Worm (Caenorhabditis elegans) whole organism, L1 larva: Measurements from ENCODE around the gene klp-12.
A peak's percentile ranks its signal among the peaks of the same experiment; 100 is the strongest.

Source experiments
- C16A3.4 ChIP-seq: fragments of 150-350 bp; optimal IDR thresholded peaks from 2 replicates; lab custom pipeline; 2014; ENCODE audit warnings: missing biosample characterization, missing genetic modification characterization
- C34B4.2 ChIP-seq: sonication (generic microtip); optimal IDR thresholded peaks from 2 replicates; lab custom pipeline; 2017; ENCODE audit warnings: mild to moderate bottlenecking, missing genetic modification characterization, missing compliant biosample characterization
- aha-1 ChIP-seq: fragments of 150-350 bp; optimal IDR thresholded peaks from 2 replicates; lab custom pipeline; 2014; ENCODE audit warnings: missing biosample characterization, missing genetic modification characterization
- aly-2 ChIP-seq: fragments of 150-350 bp; optimal IDR thresholded peaks from 2 replicates; lab custom pipeline; 2014; ENCODE audit warnings: missing biosample characterization, missing genetic modification characterization
- ama-1 ChIP-seq: fragments of 150-350 bp; optimal IDR thresholded peaks from 2 replicates; lab custom pipeline; 2014
- blmp-1 ChIP-seq: fragments of 150-350 bp; optimal IDR thresholded peaks from 2 replicates; lab custom pipeline; 2014; ENCODE audit warnings: missing biosample characterization, missing genetic modification characterization
- ceh-8 ChIP-seq: fragments of 200-800 bp; sonication (Bioruptor generic); optimal IDR thresholded peaks from 2 replicates; lab custom pipeline; 2018; ENCODE audit warnings: mild to moderate bottlenecking, missing genetic modification characterization, moderate library complexity, missing compliant biosample characterization
- ceh-88 ChIP-seq: fragments of 200-800 bp; sonication (Bioruptor generic); IDR thresholded peaks from 2 replicates; pipeline ENCODE4 v1.3.6; 2022; ENCODE audit warnings: missing genetic modification characterization, missing compliant biosample characterization
- dpl-1 ChIP-seq, 3 experiments: fragments of 150-350 bp in 2 of 3; sonication (generic microtip) in 1 of 3; optimal IDR thresholded peaks; 2 replicates each; lab custom pipeline; 2014 to 2017; ENCODE audit warnings: missing biosample characterization in 3 of 3, missing genetic modification characterization in 3 of 3, missing genetic modification reagents in 3 of 3
- efl-1 ChIP-seq, 4 experiments: fragments of 150-350 bp; optimal IDR thresholded peaks in 3 of 4; peaks in 1 of 4; 1 replicate in 1 of 4; 2 replicates in 3 of 4; lab custom pipeline; 2014; ENCODE audit warnings: missing biosample characterization in 2 of 4, missing genetic modification characterization in 2 of 4, missing genetic modification reagents in 2 of 4
- efl-3 ChIP-seq: fragments of 200-800 bp; sonication (Bioruptor generic); optimal IDR thresholded peaks from 2 replicates; lab custom pipeline; 2018; ENCODE audit warnings: mild to moderate bottlenecking, missing genetic modification characterization, missing compliant biosample characterization
- egl-13 ChIP-seq: sonication (generic microtip); optimal IDR thresholded peaks from 2 replicates; lab custom pipeline; 2016; ENCODE audit warnings: missing genotype, missing genetic modification reagents, missing genetic modification characterization, missing compliant biosample characterization
- ets-5 ChIP-seq: fragments of 200-800 bp; sonication (Bioruptor generic); IDR thresholded peaks from 2 replicates; pipeline ENCODE4 v1.3.6; 2022; ENCODE audit warnings: missing genetic modification characterization, missing compliant biosample characterization
- fkh-10 ChIP-seq: sonication (generic microtip); optimal IDR thresholded peaks from 2 replicates; lab custom pipeline; 2017; ENCODE audit warnings: missing biosample characterization, missing genetic modification reagents, missing genetic modification characterization
- fkh-8 ChIP-seq: sonication (generic microtip); optimal IDR thresholded peaks from 2 replicates; lab custom pipeline; 2016; ENCODE audit warnings: mild to moderate bottlenecking, missing genetic modification characterization, missing compliant biosample characterization
- grh-1 ChIP-seq: fragments of 200-800 bp; sonication (Bioruptor generic); IDR thresholded peaks from 2 replicates; pipeline ENCODE4 v1.3.6; 2022; ENCODE audit warnings: missing genetic modification reagents, missing genetic modification characterization, missing compliant biosample characterization
- hlh-4 ChIP-seq: sonication (generic microtip); optimal IDR thresholded peaks from 2 replicates; lab custom pipeline; 2016; ENCODE audit warnings: mild to moderate bottlenecking, missing genetic modification characterization, missing compliant biosample characterization
- lin-14 ChIP-seq: fragments of 200-800 bp; sonication (Bioruptor generic); optimal IDR thresholded peaks from 2 replicates; lab custom pipeline; 2018; ENCODE audit warnings: mild to moderate bottlenecking, missing genetic modification characterization, moderate library complexity, missing compliant biosample characterization
- lin-15B ChIP-seq: fragments of 150-350 bp; sonication (generic microtip); optimal IDR thresholded peaks from 3 replicates; lab custom pipeline; 2014; ENCODE audit warnings: missing biosample characterization, missing genetic modification characterization
- lir-3 ChIP-seq: sonication (generic microtip); optimal IDR thresholded peaks from 2 replicates; lab custom pipeline; 2016; ENCODE audit warnings: mild to moderate bottlenecking, missing genetic modification characterization, moderate library complexity, missing compliant biosample characterization; ENCODE audit not compliant: poor library complexity
- lsy-2 ChIP-seq, 2 experiments: fragments of 150-350 bp; optimal IDR thresholded peaks; 2 replicates each; lab custom pipeline; 2014; ENCODE audit warnings: missing biosample characterization in 2 of 2, missing genetic modification characterization in 2 of 2
- mab-9 ChIP-seq: fragments of 200-800 bp; sonication (Bioruptor generic); IDR thresholded peaks from 2 replicates; pipeline ENCODE4 v1.3.6; 2022; ENCODE audit warnings: missing genetic modification reagents, missing genetic modification characterization, missing compliant biosample characterization
- mdl-1 ChIP-seq, 2 experiments: fragments of 150-350 bp; optimal IDR thresholded peaks; 2 replicates each; lab custom pipeline; 2014 to 2017; ENCODE audit warnings: missing biosample characterization in 2 of 2, missing genetic modification characterization in 2 of 2, inconsistent platforms in 1 of 2
- mef-2 ChIP-seq: fragments of 150-350 bp; optimal IDR thresholded peaks from 2 replicates; lab custom pipeline; 2014; ENCODE audit warnings: missing biosample characterization, missing genetic modification characterization
- nhr-11 ChIP-seq: fragments of 150-350 bp; optimal IDR thresholded peaks from 2 replicates; lab custom pipeline; 2014; ENCODE audit warnings: missing biosample characterization, missing genetic modification characterization
- nhr-12 ChIP-seq: sonication (generic microtip); optimal IDR thresholded peaks from 2 replicates; lab custom pipeline; 2017; ENCODE audit warnings: missing biosample characterization, missing genetic modification characterization
- nhr-237 ChIP-seq: fragments of 150-350 bp; optimal IDR thresholded peaks from 2 replicates; lab custom pipeline; 2014; ENCODE audit warnings: missing biosample characterization, missing genetic modification characterization
- nhr-28 ChIP-seq: fragments of 150-350 bp; optimal IDR thresholded peaks from 2 replicates; lab custom pipeline; 2014; ENCODE audit warnings: missing biosample characterization, missing genetic modification characterization
- nhr-47 ChIP-seq: sonication (generic microtip); optimal IDR thresholded peaks from 2 replicates; lab custom pipeline; 2016; ENCODE audit warnings: mild to moderate bottlenecking, missing genetic modification characterization, moderate library complexity, missing compliant biosample characterization
- nhr-71 ChIP-seq: sonication (generic microtip); optimal IDR thresholded peaks from 2 replicates; lab custom pipeline; 2016; ENCODE audit warnings: mild to moderate bottlenecking, missing genetic modification characterization, moderate library complexity, missing compliant biosample characterization
- nhr-77 ChIP-seq: fragments of 150-350 bp; optimal IDR thresholded peaks from 2 replicates; lab custom pipeline; 2014; ENCODE audit warnings: missing biosample characterization, missing genetic modification characterization
- nhr-84 ChIP-seq: sonication (generic microtip); optimal IDR thresholded peaks from 2 replicates; lab custom pipeline; 2017; ENCODE audit warnings: missing biosample characterization, missing genetic modification characterization
- nhr-85 ChIP-seq: sonication (generic microtip); peaks from one replicate; lab custom pipeline; 2016; ENCODE audit warnings: missing genetic modification characterization, inconsistent platforms, missing compliant biosample characterization
- pax-3 ChIP-seq: fragments of 200-800 bp; sonication (Bioruptor generic); optimal IDR thresholded peaks from 2 replicates; lab custom pipeline; 2018; ENCODE audit warnings: mild to moderate bottlenecking, missing genetic modification characterization, moderate library complexity, missing compliant biosample characterization
- pqm-1 ChIP-seq: sonication (generic microtip); optimal IDR thresholded peaks from 3 replicates; lab custom pipeline; 2017; ENCODE audit warnings: missing biosample characterization, missing genetic modification characterization
- skn-1 ChIP-seq: fragments of 150-350 bp; optimal IDR thresholded peaks from 2 replicates; lab custom pipeline; 2014; ENCODE audit warnings: missing biosample characterization, missing genetic modification characterization
- snpc-4 ChIP-seq: fragments of 150-350 bp; optimal IDR thresholded peaks from 2 replicates; lab custom pipeline; 2014; ENCODE audit warnings: missing biosample characterization, missing genetic modification characterization
- snu-23 ChIP-seq: sonication (generic microtip); optimal IDR thresholded peaks from 2 replicates; lab custom pipeline; 2016; ENCODE audit warnings: missing genetic modification characterization, missing compliant biosample characterization
- sox-4 ChIP-seq: sonication (generic microtip); optimal IDR thresholded peaks from 2 replicates; lab custom pipeline; 2016; ENCODE audit warnings: missing genetic modification characterization, missing compliant biosample characterization
- sptf-1 ChIP-seq: fragments of 150-350 bp; optimal IDR thresholded peaks from 2 replicates; lab custom pipeline; 2014; ENCODE audit warnings: missing biosample characterization, missing genetic modification characterization
- sup-37 ChIP-seq: fragments of 200-800 bp; sonication (Bioruptor generic); optimal IDR thresholded peaks from 2 replicates; lab custom pipeline; 2018; ENCODE audit warnings: mild to moderate bottlenecking, missing genetic modification characterization, missing compliant biosample characterization
- swsn-7 ChIP-seq: sonication (generic microtip); optimal IDR thresholded peaks from 2 replicates; lab custom pipeline; 2016; ENCODE audit warnings: missing genetic modification characterization, missing compliant biosample characterization
- tbx-2 ChIP-seq: sonication (generic microtip); optimal IDR thresholded peaks from 2 replicates; lab custom pipeline; 2016; ENCODE audit warnings: missing genetic modification characterization, missing compliant biosample characterization
- tlp-1 ChIP-seq: fragments of 150-350 bp; optimal IDR thresholded peaks from 2 replicates; lab custom pipeline; 2014; ENCODE audit warnings: missing biosample characterization, missing genetic modification characterization
- vab-15 ChIP-seq: sonication (generic microtip); optimal IDR thresholded peaks from 2 replicates; lab custom pipeline; 2017; ENCODE audit warnings: missing genotype, mild to moderate bottlenecking, missing genetic modification characterization, missing compliant biosample characterization
- xbp-1 ChIP-seq: sonication (generic microtip); optimal IDR thresholded peaks from 2 replicates; lab custom pipeline; 2016; ENCODE audit warnings: missing genetic modification characterization, missing compliant biosample characterization

The klp-12 gene

DNA sequence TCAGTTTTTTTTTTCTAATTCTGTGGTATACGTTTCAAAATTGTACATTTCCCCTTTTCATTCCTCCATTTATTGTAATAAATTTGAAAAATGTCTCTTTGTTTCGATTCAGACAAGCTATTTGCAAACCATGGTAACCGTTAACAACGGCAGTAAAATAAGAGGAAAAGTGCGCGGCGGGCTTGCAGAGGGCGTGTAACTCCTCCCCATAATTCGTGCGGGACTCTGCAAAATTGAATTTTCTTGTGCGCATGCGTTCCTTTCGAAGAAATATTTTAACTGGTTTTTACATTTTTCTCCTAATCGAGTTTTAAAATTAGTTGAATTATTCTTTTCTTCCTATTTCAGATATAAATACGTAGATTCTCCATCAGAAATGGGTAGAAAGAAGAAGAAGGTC is 49.0 kb downstream of the klp-12 start, which contains the start of gene znf-207 (continued):
- TF ChIP-seq C16A3.4 (tag; lab: Kevin White, UChicago): peak; percentile 48
- no peak for TF ChIP-seq grh-1
- peak in 2 of 3 experiments; percentile 16 to 41 for TF ChIP-seq dpl-1 (GFP tag; optimal IDR thresholded peaks at IDR 0.05; lab: Kevin White, UChicago)
- TF ChIP-seq nhr-28 (tag; lab: Kevin White, UChicago): no peak
- no peak for TF ChIP-seq C34B4.2
- peak; percentile 1 for TF ChIP-seq lir-3
- TF ChIP-seq fkh-10 (GFP tag; lab: Kevin White, UChicago): peak; percentile 15
- no peak for TF ChIP-seq ets-5 (GFP tag; lab: Robert Waterston, UW)
- TF ChIP-seq sptf-1 (tag; lab: Kevin White, UChicago): no peak
- no peak for TF ChIP-seq sox-4 (tag; lab: Kevin White, UChicago)
- no peak for TF ChIP-seq ama-1
- TF ChIP-seq blmp-1 (tag; lab: Kevin White, UChicago): peak; percentile 20
- TF ChIP-seq tlp-1 (tag; lab: Kevin White, UChicago): no peak
- TF ChIP-seq vab-15: no peak
- no peak for TF ChIP-seq egl-13 (tag; lab: Kevin White, UChicago)
- TF ChIP-seq snu-23 (GFP tag; lab: Kevin White, UChicago): peak; percentile 53
- TF ChIP-seq hlh-4 (tag; lab: Kevin White, UChicago): no peak
- TF ChIP-seq nhr-84 (tag; lab: Kevin White, UChicago): no peak
- TF ChIP-seq nhr-11 (tag; lab: Kevin White, UChicago): no peak
- TF ChIP-seq skn-1 (tag; lab: Kevin White, UChicago): peak; percentile 41
- TF ChIP-seq efl-1 (optimal IDR thresholded peaks at IDR 0.05; lab: Kevin White, UChicago): peak; percentile 39
- TF ChIP-seq efl-1 (GFP tag; optimal IDR thresholded peaks at IDR 0.05 in 1 of 2; lab: Kevin White, UChicago): peak in 1 of 2 experiments; percentile 91
- peak; percentile 41 for TF ChIP-seq fkh-8
- TF ChIP-seq lin-14: peak; percentile 70
- no peak for TF ChIP-seq nhr-77 (tag; lab: Kevin White, UChicago)
- no peak for TF ChIP-seq ceh-88 (GFP tag; lab: Robert Waterston, UW)
- TF ChIP-seq mef-2 (tag; lab: Kevin White, UChicago): no peak
- no peak for TF ChIP-seq mdl-1 (tag; optimal IDR thresholded peaks at IDR 0.05; lab: Kevin White, UChicago)
- no peak for TF ChIP-seq efl-3 (GFP tag; lab: Kevin White, UChicago)
- peak; percentile 3 to 56 for TF ChIP-seq lsy-2 (tag; optimal IDR thresholded peaks at IDR 0.05; lab: Kevin White, UChicago)
- TF ChIP-seq nhr-237 (tag; lab: Kevin White, UChicago): no peak
- TF ChIP-seq xbp-1 (tag; lab: Kevin White, UChicago): peak; percentile 15
- TF ChIP-seq aha-1: no peak
- TF ChIP-seq pax-3 (tag; lab: Kevin White, UChicago): no peak
- TF ChIP-seq sup-37 (GFP tag; lab: Kevin White, UChicago): no peak
- no peak for TF ChIP-seq mab-9 (GFP tag; lab: Robert Waterston, UW)
- TF ChIP-seq nhr-12 (tag; lab: Kevin White, UChicago): no peak
- no peak for TF ChIP-seq ceh-8 (GFP tag; lab: Kevin White, UChicago)
- peak; percentile 33 for TF ChIP-seq nhr-71 (tag; lab: Kevin White, UChicago)
- TF ChIP-seq nhr-47: peak; percentile 42
- peak; percentile 22 for TF ChIP-seq nhr-85 (tag; lab: Kevin White, UChicago)
- peak; percentile 17 for TF ChIP-seq tbx-2 (tag; lab: Kevin White, UChicago)

DNA sequence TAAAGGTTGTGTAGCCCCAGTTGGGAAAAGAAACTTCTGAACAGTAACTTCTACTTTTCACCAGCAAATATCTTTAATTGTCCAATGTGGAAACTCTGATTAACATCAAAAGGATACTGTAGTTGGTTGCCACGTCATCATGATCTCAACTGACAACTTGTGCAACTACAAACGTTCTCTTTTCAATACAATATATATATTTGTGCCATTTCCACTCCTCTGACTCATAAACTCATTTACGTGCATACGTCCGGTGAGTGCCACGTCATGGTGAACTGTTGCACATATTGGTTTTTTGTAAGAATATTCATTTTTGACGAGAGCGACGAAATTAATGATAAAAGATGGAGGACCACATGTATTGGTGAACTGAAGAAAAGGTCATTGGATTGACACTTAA is 51.9 kb downstream of the klp-12 start:
- TF ChIP-seq grh-1 (no peak), sup-37 (GFP tag; lab: Kevin White, UChicago) (no peak), lin-15B (no peak), swsn-7 (tag; lab: Kevin White, UChicago) (no peak), aly-2 (tag; lab: Kevin White, UChicago) (no peak), snpc-4 (tag; lab: Kevin White, UChicago) (no peak), skn-1 (tag; lab: Kevin White, UChicago) (no peak), pqm-1 (tag; lab: Kevin White, UChicago) (no peak)
